Fruit fly (Drosophila melanogaster): Measurements from ENCODE around the gene eca.

DNA sequence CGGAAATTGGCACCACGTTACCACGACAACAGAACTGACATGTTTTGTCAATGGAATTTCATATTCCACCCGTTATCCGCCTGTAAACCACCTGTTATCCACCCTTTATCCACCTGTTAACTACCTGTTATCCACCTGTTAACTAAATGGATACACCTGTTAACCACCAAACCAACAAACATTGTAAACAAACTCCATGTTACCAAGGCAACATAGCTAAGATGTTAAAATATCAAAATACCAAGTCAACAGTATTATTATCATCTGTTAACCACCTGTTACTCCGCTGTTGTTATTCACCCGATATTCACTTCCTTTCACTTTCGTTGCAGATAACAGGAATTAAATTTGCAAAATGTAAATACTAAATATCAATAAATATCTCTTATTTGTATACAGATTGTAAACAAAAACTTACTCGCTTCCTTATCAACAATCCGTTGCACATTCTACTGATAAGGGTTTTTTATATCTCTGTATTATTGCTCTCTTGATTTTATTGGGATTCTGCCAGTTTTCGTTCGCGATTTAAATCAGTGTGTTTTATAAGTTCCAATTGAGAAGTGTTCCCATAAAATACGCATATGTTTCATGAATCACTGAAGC, 10.2 kb downstream of the eca start, which contains the start of gene Nepl12:
- TF ChIP-seq fd85E (GFP tag; optimal IDR thresholded peaks at IDR 0.05) (no peak), fkh (GFP tag; optimal IDR thresholded peaks at IDR 0.05) (no peak), CG31627 (GFP tag; optimal IDR thresholded peaks at IDR 0.05) (no peak), Gug (GFP tag; IDR thresholded peaks at IDR 0.05) (no peak)

All from whole organism, prepupa.